Worm (Caenorhabditis elegans) whole organism, mixed stage, embryonic: ENCODE measurements around the gene F53G2.1.

Experiments used
- unc-120 ChIP-seq: sonication (generic microtip); optimal IDR thresholded peaks from 2 replicates; lab custom pipeline; 2017; ENCODE audit warnings: missing genetic modification characterization, missing compliant biosample characterization; ENCODE audit not compliant: poor library complexity, severe bottlenecking
- unc-62 ChIP-seq: fragments of 150-350 bp; optimal IDR thresholded peaks from 2 replicates; lab custom pipeline; 2014; ENCODE audit warnings: missing biosample characterization, missing genetic modification reagents, missing genetic modification characterization

- TF ChIP-seq unc-62 (no peak), unc-120 (tag; lab: Kevin White, UChicago) (no peak)
Observed at ce11 chrII:2473270-2473669, 15.2 kb upstream of the F53G2.1 start, which contains the start of gene tsr-1.
